Fruit fly (Drosophila melanogaster): ENCODE data around the gene CG3061.

CG3061 gene

dm6 chr3R:14012478-14013146 is 19.6 kb upstream of the CG3061 start (continued):
- TF ChIP-seq CG8765 (GFP tag; IDR thresholded peaks at IDR 0.05) (peak; percentile 93), Dip3 (GFP tag; optimal IDR thresholded peaks at IDR 0.05) (peak; percentile 42), ase (GFP tag; IDR thresholded peaks at IDR 0.05) (peak; percentile 96), CG4360 (GFP tag; IDR thresholded peaks at IDR 0.05) (peak; percentile 85), CG30403 (GFP tag; optimal IDR thresholded peaks at IDR 0.05) (peak; percentile 78), corto (GFP tag; optimal IDR thresholded peaks at IDR 0.05) (peak; percentile 56), Hsf (GFP tag; optimal IDR thresholded peaks at IDR 0.05) (peak; percentile 78), bbx (GFP tag; IDR thresholded peaks at IDR 0.05; ENCODE audit: partially characterized antibody) (no peak)

dm6 chr3R:14013827-14014488 is 18.2 kb upstream of the CG3061 start:
- TF ChIP-seq D (optimal IDR thresholded peaks at IDR 0.05) = peak; percentile 32
- no peak for TF ChIP-seq D (GFP tag; optimal IDR thresholded peaks at IDR 0.05)
- 0 out of 2 replicates have a peak, but pooled peaks have one; percentile 10 for TF ChIP-seq gsb (GFP tag; IDR thresholded peaks at IDR 0.05)
- TF ChIP-seq dysf (GFP tag; IDR thresholded peaks at IDR 0.05) = 0 out of 3 replicates have a peak, but pooled peaks have one; percentile 19
- peak; percentile 1 for TF ChIP-seq Nf-YC (tag; optimal IDR thresholded peaks at IDR 0.05)
- no peak for TF ChIP-seq NC2α (GFP tag; optimal IDR thresholded peaks at IDR 0.05)
- peak; percentile 13; the same call in 1 of the 2 replicates for TF ChIP-seq vvl (GFP tag; IDR thresholded peaks at IDR 0.05)
- no peak for TF ChIP-seq CG7556 (GFP tag; optimal IDR thresholded peaks at IDR 0.05)
- TF ChIP-seq gce (GFP tag; IDR thresholded peaks at IDR 0.05) = peak; percentile 41; the same call in 1 of the 3 replicates
- peak; percentile 5 for TF ChIP-seq CG12071 (GFP tag; optimal IDR thresholded peaks at IDR 0.05)
- peak; percentile 86; the same call in 2 of the 4 replicates for TF ChIP-seq chinmo (GFP tag; IDR thresholded peaks at IDR 0.05; ENCODE audit: partially characterized antibody)
- TF ChIP-seq CG13894 (tag; optimal IDR thresholded peaks at IDR 0.05) = peak; percentile 78
- TF ChIP-seq CG5180 (GFP tag; optimal IDR thresholded peaks at IDR 0.05) = peak; percentile 9
- TF ChIP-seq mirr (GFP tag; optimal IDR thresholded peaks at IDR 0.05) = peak; percentile 37
- 0 out of 3 replicates have a peak, but pooled peaks have one; percentile 32 for TF ChIP-seq ase (GFP tag; IDR thresholded peaks at IDR 0.05)
- TF ChIP-seq CG11504 (tag; optimal IDR thresholded peaks at IDR 0.05) = peak; percentile 58
- TF ChIP-seq ATbp (GFP tag; optimal IDR thresholded peaks at IDR 0.05) = no peak
- no peak for TF ChIP-seq CG7357 (GFP tag; IDR thresholded peaks at IDR 0.05)
- no peak for TF ChIP-seq NK7.1 (GFP tag; optimal IDR thresholded peaks at IDR 0.05)
- TF ChIP-seq CG2678 (tag; optimal IDR thresholded peaks at IDR 0.05) = peak; percentile 31
- TF ChIP-seq gem (tag; optimal IDR thresholded peaks at IDR 0.05) = peak; percentile 39
- peak; percentile 89 for TF ChIP-seq CG4360 (GFP tag; IDR thresholded peaks at IDR 0.05)
- peak; percentile 35 for TF ChIP-seq CG13296 (GFP tag; optimal IDR thresholded peaks at IDR 0.05)
- TF ChIP-seq CG12769 (tag; optimal IDR thresholded peaks at IDR 0.05) = peak; percentile 57
- no peak for TF ChIP-seq CG9437 (GFP tag; optimal IDR thresholded peaks at IDR 0.05)
- TF ChIP-seq CG2712 (tag; optimal IDR thresholded peaks at IDR 0.05) = peak; percentile 27
- peak; percentile 3 for TF ChIP-seq CG6683 (GFP tag; optimal IDR thresholded peaks at IDR 0.05)
- TF ChIP-seq CG14441 (GFP tag; IDR thresholded peaks at IDR 0.05) = peak; percentile 22; the same call in 1 of the 2 replicates
- no peak for TF ChIP-seq BtbVII (GFP tag; optimal IDR thresholded peaks at IDR 0.05)
- TF ChIP-seq abd-A (tag; optimal IDR thresholded peaks at IDR 0.05) = peak; percentile 70
- TF ChIP-seq CG8290 (GFP tag; optimal IDR thresholded peaks at IDR 0.05) = no peak
- peak in 1 of 2 experiments; percentile 32 for TF ChIP-seq CG8290 (tag; optimal IDR thresholded peaks at IDR 0.05)
- peak; percentile 16 for TF ChIP-seq grau (tag; optimal IDR thresholded peaks at IDR 0.05)
- TF ChIP-seq HLH3B (GFP tag; IDR thresholded peaks at IDR 0.05) = no peak
- peak; percentile 26; the same call in 1 of the 3 replicates for TF ChIP-seq CG17361 (GFP tag; IDR thresholded peaks at IDR 0.05)
- TF ChIP-seq row (GFP tag; IDR thresholded peaks at IDR 0.05) = peak; percentile 27; the same call in 2 of the 3 replicates
- peak; percentile 32 for TF ChIP-seq nerfin-1 (tag; optimal IDR thresholded peaks at IDR 0.05)
- 0 out of 2 replicates have a peak, but pooled peaks have one; percentile 36 for TF ChIP-seq CG14014 (GFP tag; IDR thresholded peaks at IDR 0.05)
- 0 out of 2 replicates have a peak, but pooled peaks have one; percentile 20 for TF ChIP-seq CG31441 (GFP tag; IDR thresholded peaks at IDR 0.05)
- TF ChIP-seq CG2199 (GFP tag; IDR thresholded peaks at IDR 0.05) = peak; percentile 82; the same call in 2 of the 3 replicates
